Worm (Caenorhabditis elegans) whole organism, midembryonic: ENCODE measurements around the gene noca-1.

Experiments
- cog-1 ChIP-seq: sonication (generic microtip); optimal IDR thresholded peaks from 2 replicates; lab custom pipeline; 2016; ENCODE audit warnings: missing genetic modification characterization, missing compliant biosample characterization
- flt-1 ChIP-seq: fragments of 200-800 bp; sonication (Bioruptor generic); IDR thresholded peaks from 2 replicates; pipeline ENCODE4 v1.3.6; 2022; ENCODE audit warnings: missing genetic modification characterization, missing compliant biosample characterization
- klf-2 ChIP-seq: fragments of 200-800 bp; sonication (Bioruptor generic); conservative IDR thresholded peaks from 2 replicates; pipeline ENCODE4 v1.3.6; 2022; ENCODE audit warnings: missing genetic modification reagents, missing genetic modification characterization, missing compliant biosample characterization
- med-1 ChIP-seq: sonication (generic microtip); optimal IDR thresholded peaks from 2 replicates; lab custom pipeline; 2017; ENCODE audit warnings: missing genetic modification characterization, mild to moderate bottlenecking, missing compliant biosample characterization, antibody characterized with exemption, missing genetic modification reagents; ENCODE audit not compliant: insufficient read depth
- tab-1 ChIP-seq: fragments of 200-800 bp; sonication (Bioruptor generic); IDR thresholded peaks from 2 replicates; pipeline ENCODE4 v1.3.6; 2022; ENCODE audit warnings: missing genetic modification characterization, missing compliant biosample characterization
- ztf-29 ChIP-seq: fragments of 200-800 bp; sonication (Bioruptor generic); IDR thresholded peaks from 2 replicates; pipeline ENCODE4 v1.3.6; 2022; ENCODE audit warnings: missing genetic modification reagents, missing genetic modification characterization, missing compliant biosample characterization

DNA sequence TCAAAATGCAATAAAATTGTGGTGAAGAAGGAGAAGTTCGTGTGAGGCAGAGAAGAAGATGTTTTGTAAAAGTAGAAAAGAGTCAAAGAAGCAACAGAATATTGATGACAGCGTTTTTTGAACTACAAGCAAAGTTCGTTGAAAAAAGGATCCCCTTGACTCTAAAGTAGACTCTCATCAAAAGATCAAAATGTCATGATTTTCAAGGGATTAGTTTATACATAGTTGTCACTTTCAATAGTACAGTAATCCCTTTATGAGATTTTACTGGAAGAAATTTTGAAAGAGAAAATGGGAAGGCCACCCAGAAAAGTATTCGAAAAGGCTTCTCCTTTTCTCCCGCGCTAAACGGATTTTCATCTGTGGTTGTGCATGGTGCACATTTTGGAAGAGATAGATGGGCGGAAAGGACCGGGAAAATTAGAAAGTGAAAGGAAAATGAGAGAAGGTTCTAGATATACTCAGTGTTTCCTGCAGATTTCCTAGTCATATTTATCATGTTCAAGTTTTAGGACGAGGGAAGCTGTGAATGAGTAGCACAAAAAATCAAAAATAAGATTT lies 39.7 kb upstream of the noca-1 start:
- TF ChIP-seq ztf-29 (GFP tag; lab: Robert Waterston, UW) (no peak), flt-1 (GFP tag; lab: Robert Waterston, UW) (no peak), cog-1 (no peak), tab-1 (GFP tag; lab: Robert Waterston, UW) (no peak), med-1 (GFP tag; lab: Kevin White, UChicago) (no peak), klf-2 (no peak)
